Worm (Caenorhabditis elegans): ENCODE results near the gene ddo-2.

The ddo-2 gene

DNA sequence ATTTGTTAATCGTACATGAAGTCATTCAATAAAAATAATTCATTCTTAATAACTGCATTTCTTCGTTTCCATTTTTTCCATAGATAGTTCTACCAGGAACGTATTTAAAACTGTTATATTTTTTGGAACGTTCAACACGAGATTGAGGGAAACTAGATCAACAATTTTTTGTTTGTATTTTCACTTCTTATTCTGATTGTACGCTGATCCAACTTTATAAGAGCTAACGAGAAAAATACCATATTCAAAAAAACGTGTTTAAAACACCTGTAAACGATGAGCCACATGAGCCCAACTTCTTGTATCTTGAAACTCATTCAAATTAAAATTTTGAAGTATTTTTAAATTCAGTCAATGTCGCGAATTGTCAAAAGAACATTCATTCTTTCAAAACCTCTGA lies 18.9 kb downstream of the ddo-2 start:
- no peak for TF ChIP-seq dao-5 (tag; optimal IDR thresholded peaks at IDR 0.05)
- no peak for TF ChIP-seq W03F9.2 (tag; optimal IDR thresholded peaks at IDR 0.05)
- TF ChIP-seq him-1 (tag; optimal IDR thresholded peaks at IDR 0.05): no peak

DNA sequence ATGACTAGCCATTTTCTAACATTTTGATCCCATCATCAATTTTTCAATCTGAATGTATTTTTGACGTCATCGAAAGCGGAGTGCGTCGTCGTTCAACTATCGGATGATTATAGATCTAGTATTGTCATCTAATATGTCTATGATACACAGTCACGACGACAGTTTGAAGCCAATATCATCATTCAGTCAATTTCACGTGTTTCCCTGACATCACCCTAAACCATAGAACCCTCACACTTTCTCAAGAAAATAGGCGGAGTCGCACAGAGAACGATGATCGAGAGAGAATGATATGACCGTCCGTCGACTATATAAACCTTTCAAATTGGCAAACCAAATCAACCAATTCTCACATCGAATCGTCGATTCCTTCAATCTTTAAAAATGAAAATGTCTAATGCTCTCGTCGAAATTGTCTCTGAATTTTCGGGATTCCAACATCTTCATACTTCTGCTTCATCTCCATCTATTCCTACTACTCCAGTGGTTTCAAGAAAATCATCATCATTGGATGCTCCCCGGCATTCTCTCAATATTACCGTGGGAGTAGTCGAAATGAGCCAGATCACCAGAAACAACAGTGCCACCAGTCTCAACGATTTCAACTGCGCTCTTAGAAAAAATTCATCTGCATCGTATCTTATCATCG lies 19.6 kb downstream of the ddo-2 start, which contains the start of gene F18E3.13:
F18E3.13 (plus strand) TSS at position 385 of the 649 bp plus-strand sequence.
- TF ChIP-seq W03F9.2 (tag; optimal IDR thresholded peaks at IDR 0.05) (no peak), dao-5 (tag; optimal IDR thresholded peaks at IDR 0.05) (no peak), him-1 (tag; optimal IDR thresholded peaks at IDR 0.05) (no peak)

DNA sequence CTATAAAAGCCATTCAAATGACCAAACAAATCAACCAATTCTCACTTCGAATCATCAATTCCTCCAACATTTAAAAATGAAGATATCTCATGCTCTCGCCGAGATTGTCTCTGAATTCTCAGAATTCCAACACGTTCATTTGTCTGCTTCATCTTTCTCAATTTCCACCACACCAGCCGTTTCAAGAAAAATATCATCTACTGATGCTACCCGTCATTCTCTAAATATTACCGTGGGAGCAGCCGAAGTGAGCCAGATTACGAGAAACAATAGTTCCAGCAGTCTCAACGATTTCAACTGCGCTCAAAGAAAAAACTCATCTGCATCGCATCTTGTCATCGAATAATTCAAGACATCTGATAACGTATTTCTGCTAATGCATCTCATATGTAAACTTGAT lies 20.6 kb downstream of the ddo-2 start, which contains the start of gene F18E3.12:
F18E3.12 (plus strand) TSS at position 77 of the 400 bp plus-strand sequence.
- TF ChIP-seq him-1 (tag; optimal IDR thresholded peaks at IDR 0.05) (no peak), W03F9.2 (tag; optimal IDR thresholded peaks at IDR 0.05) (no peak), dao-5 (tag; optimal IDR thresholded peaks at IDR 0.05) (no peak)

DNA sequence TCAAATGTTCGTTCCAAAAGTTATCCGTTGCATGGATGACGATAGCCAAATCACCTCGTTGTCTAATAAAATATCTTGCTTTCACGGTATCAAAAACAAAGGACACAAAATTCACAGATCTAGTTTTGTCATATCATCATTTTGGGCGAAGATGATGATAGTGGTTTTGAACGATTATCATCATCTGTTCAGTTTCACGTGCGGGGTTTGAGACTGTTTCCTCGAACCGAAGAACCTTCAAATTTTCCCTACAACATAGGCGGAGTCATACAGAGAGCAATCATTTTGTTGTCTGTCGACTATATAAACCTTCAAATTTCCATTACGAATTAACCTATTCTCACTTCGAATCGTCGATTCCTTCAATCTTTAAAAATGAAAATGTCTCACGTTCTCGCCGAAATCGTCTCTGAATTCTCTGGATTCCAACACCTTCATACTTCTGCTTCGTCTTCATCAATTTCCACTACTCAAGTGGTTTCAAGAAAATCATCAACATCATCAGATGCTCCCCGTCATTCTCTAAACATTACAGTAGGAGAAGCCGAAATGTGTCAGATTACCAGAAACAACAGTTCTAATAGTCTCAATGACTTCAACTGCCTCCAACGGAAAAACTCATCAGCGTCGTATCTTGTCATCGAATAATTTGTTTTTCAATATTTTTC lies 22.3 kb downstream of the ddo-2 start, which contains the start of gene F18E3.11:
F18E3.11 (plus strand) TSS at position 376 of the 668 bp plus-strand sequence.
- no peak for TF ChIP-seq W03F9.2 (tag; optimal IDR thresholded peaks at IDR 0.05)
- no peak for TF ChIP-seq dao-5 (tag; optimal IDR thresholded peaks at IDR 0.05)
- no peak for TF ChIP-seq him-1 (tag; optimal IDR thresholded peaks at IDR 0.05)

- TF ChIP-seq W03F9.2 (tag; optimal IDR thresholded peaks at IDR 0.05): no peak
- no peak for TF ChIP-seq dao-5 (tag; optimal IDR thresholded peaks at IDR 0.05)
- no peak for TF ChIP-seq him-1 (tag; optimal IDR thresholded peaks at IDR 0.05)
Observed at ce11 chrV:7411695-7412094, 23.8 kb downstream of the ddo-2 start, which contains the start of gene str-41. TSS of gene str-41 (plus strand) at chrV:7411995.

ce11 chrV:7409599-7409998 lies 25.9 kb downstream of the ddo-2 start, which contains the start of gene R13D7.2:
TSS of gene R13D7.2 (plus strand) at chrV:7409899.
- no peak for TF ChIP-seq W03F9.2 (tag; optimal IDR thresholded peaks at IDR 0.05)
- TF ChIP-seq him-1 (tag; optimal IDR thresholded peaks at IDR 0.05): no peak
- TF ChIP-seq dao-5 (tag; optimal IDR thresholded peaks at IDR 0.05): no peak

ce11 chrV:7408520-7408919 lies 27.0 kb downstream of the ddo-2 start, which contains the start of gene srt-6:
TSS of gene srt-6 (minus strand) at chrV:7408814.
- no peak for TF ChIP-seq him-1 (tag; optimal IDR thresholded peaks at IDR 0.05)
- no peak for TF ChIP-seq dao-5 (tag; optimal IDR thresholded peaks at IDR 0.05)
- TF ChIP-seq W03F9.2 (tag; optimal IDR thresholded peaks at IDR 0.05): no peak

ce11 chrV:7403501-7403900 lies 32.0 kb downstream of the ddo-2 start:
- TF ChIP-seq dao-5 (tag; optimal IDR thresholded peaks at IDR 0.05) (no peak), him-1 (tag; optimal IDR thresholded peaks at IDR 0.05) (no peak), W03F9.2 (tag; optimal IDR thresholded peaks at IDR 0.05) (no peak)

DNA sequence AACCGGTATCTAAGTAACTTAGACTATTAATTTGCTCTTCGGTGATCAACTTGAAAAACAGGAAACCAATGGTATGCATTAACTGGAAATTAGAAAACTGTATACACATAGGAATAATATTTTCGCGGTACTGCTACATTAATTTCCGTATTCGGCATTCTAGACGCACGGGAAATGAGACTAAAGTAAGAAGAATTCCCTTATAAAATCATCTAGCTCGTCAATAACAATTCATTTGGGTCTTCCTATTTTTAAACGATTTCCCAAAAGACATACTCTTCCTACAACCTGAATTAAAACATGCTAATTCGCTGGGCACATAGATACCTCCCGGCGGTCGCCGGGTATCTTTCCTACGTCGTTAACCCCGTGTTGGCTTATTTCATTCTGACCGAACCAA lies 33.1 kb downstream of the ddo-2 start, which contains the start of gene srj-13:
srj-13 (plus strand) TSS at position 301 of the 400 bp plus-strand sequence.
- TF ChIP-seq dao-5 (tag; optimal IDR thresholded peaks at IDR 0.05) (no peak), him-1 (tag; optimal IDR thresholded peaks at IDR 0.05) (no peak), W03F9.2 (tag; optimal IDR thresholded peaks at IDR 0.05) (no peak)

DNA sequence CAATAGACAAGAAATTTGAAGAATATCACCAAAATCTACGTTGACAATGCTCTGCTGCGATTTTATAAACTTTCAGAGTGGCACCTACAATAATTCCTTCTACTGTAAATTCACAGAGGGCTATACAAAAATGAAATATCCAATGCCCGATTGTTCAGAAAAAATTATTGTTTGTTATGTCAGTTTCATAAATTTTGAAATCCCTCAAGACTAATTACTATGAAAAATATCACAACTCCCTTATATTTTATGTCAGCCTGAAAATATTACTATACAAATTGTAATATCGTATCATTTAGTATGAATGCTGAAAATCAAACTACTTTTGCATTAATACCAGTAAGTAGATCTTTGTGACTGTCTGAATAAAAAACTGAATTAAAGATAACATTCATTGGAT lies 34.9 kb downstream of the ddo-2 start, which contains the start of gene srx-60:
srx-60 (plus strand) TSS at position 301 of the 400 bp plus-strand sequence.
- no peak for TF ChIP-seq dao-5 (tag; optimal IDR thresholded peaks at IDR 0.05)
- no peak for TF ChIP-seq W03F9.2 (tag; optimal IDR thresholded peaks at IDR 0.05)
- no peak for TF ChIP-seq him-1 (tag; optimal IDR thresholded peaks at IDR 0.05)

- no peak for TF ChIP-seq dao-5 (tag; optimal IDR thresholded peaks at IDR 0.05)
Observed at ce11 chrV:7400095-7400494, 35.4 kb downstream of the ddo-2 start, which contains the start of gene cnc-9. TSS of gene cnc-9 (minus strand) at chrV:7400195.

DNA sequence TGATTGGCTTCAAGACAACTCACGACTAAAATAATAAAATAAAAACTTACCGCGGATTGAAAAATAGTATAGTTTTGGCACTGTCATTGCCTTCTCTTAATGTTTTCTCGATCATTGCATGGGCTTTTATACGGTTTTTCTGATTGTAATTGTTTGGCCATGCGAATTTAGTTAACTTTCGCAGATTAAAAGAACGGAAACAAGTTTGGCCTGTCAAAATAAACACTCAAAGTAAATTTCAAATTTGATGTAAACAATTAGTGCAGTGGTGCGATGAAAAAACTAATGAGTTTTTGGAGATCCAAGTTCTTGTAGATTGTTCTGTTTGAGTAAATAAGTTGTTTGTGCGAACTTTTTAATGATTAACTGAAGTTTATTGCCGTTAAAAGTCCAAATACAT lies 36.3 kb downstream of the ddo-2 start, which contains the start of gene gst-41:
gst-41 (minus strand) TSS at position 101 of the 400 bp plus-strand sequence.
- TF ChIP-seq him-1 (tag; optimal IDR thresholded peaks at IDR 0.05) (no peak), dao-5 (tag; optimal IDR thresholded peaks at IDR 0.05) (no peak)

ce11 chrV:7395359-7395758 lies 40.1 kb downstream of the ddo-2 start, which contains the start of gene srx-9:
TSS of gene srx-9 (minus strand) at chrV:7395459.
- TF ChIP-seq W03F9.2 (tag; optimal IDR thresholded peaks at IDR 0.05) (no peak), him-1 (tag; optimal IDR thresholded peaks at IDR 0.05) (no peak), dao-5 (tag; optimal IDR thresholded peaks at IDR 0.05) (no peak)

- TF ChIP-seq W03F9.2 (tag; optimal IDR thresholded peaks at IDR 0.05) (no peak), dao-5 (tag; optimal IDR thresholded peaks at IDR 0.05) (no peak), him-1 (tag; optimal IDR thresholded peaks at IDR 0.05) (no peak)
Observed at ce11 chrV:7391933-7392332, 43.6 kb downstream of the ddo-2 start, which contains the start of gene fbxa-105. TSS of gene fbxa-105 (minus strand) at chrV:7392029.

All from whole organism, L4/young adult.